Fruit fly (Drosophila melanogaster) whole organism, wandering third instar larva: ENCODE results near the gene Blos3.

Experiments
- Abd-B ChIP-seq: fragments of >200 bp; optimal IDR thresholded peaks from 2 replicates; lab custom pipeline; 2017; ENCODE audit warnings: missing biosample characterization, missing genetic modification characterization
- Dfd ChIP-seq: fragments of >200 bp; optimal IDR thresholded peaks from 2 replicates; lab custom pipeline; 2017; ENCODE audit warnings: missing biosample characterization, missing genetic modification characterization
- GATAd ChIP-seq: sonication (Bioruptor generic); optimal IDR thresholded peaks from 2 replicates; lab custom pipeline; 2016; ENCODE audit warnings: missing biosample characterization, missing genetic modification characterization
- Jra ChIP-seq: sonication (Bioruptor generic); optimal IDR thresholded peaks from 2 replicates; lab custom pipeline; 2016; ENCODE audit warnings: missing biosample characterization, missing genetic modification characterization
- Mio ChIP-seq: sonication (Bioruptor generic); optimal IDR thresholded peaks from 2 replicates; lab custom pipeline; 2016; ENCODE audit warnings: missing biosample characterization, missing genetic modification characterization
- N ChIP-seq: fragments of >200 bp; optimal IDR thresholded peaks from 2 replicates; lab custom pipeline; 2018; ENCODE audit warnings: missing biosample characterization, missing external identifiers, missing genetic modification characterization
- OdsH ChIP-seq: fragments of 200-800 bp; sonication (Bioruptor generic); optimal IDR thresholded peaks from 2 replicates; lab custom pipeline; 2016; ENCODE audit warnings: missing biosample characterization, mild to moderate bottlenecking, missing genetic modification characterization
- brk ChIP-seq: fragments of 200-800 bp; sonication (Bioruptor generic); optimal IDR thresholded peaks from 2 replicates; lab custom pipeline; 2016; ENCODE audit warnings: missing biosample characterization, mild to moderate bottlenecking, missing genetic modification characterization
- dl ChIP-seq, 2 experiments: fragments of 175-275, 200-275 bp in 1 of 2; fragments of 200-275 bp in 1 of 2; sonication (Bioruptor generic); optimal IDR thresholded peaks; lab custom pipeline; 2018; ENCODE audit warnings: mild to moderate bottlenecking in 2 of 2, missing biosample characterization in 2 of 2, missing genetic modification characterization in 2 of 2, moderate library complexity in 2 of 2; ENCODE audit not compliant: partially characterized antibody in 2 of 2, insufficient read depth in 1 of 2
- dmrt93B ChIP-seq: fragments of 200-800 bp; sonication (Bioruptor generic); optimal IDR thresholded peaks from 2 replicates; lab custom pipeline; 2018; ENCODE audit warnings: missing biosample characterization, mild to moderate bottlenecking, missing genetic modification characterization
- lola ChIP-seq: fragments of >200 bp; optimal IDR thresholded peaks from 2 replicates; lab custom pipeline; 2017; ENCODE audit warnings: missing biosample characterization, missing genetic modification characterization
- pan ChIP-seq: fragments of >200 bp; optimal IDR thresholded peaks from 2 replicates; lab custom pipeline; 2017
- usp ChIP-seq: fragments of >200 bp; optimal IDR thresholded peaks from 2 replicates; lab custom pipeline; 2017; ENCODE audit warnings: missing biosample characterization, missing genetic modification characterization

DNA sequence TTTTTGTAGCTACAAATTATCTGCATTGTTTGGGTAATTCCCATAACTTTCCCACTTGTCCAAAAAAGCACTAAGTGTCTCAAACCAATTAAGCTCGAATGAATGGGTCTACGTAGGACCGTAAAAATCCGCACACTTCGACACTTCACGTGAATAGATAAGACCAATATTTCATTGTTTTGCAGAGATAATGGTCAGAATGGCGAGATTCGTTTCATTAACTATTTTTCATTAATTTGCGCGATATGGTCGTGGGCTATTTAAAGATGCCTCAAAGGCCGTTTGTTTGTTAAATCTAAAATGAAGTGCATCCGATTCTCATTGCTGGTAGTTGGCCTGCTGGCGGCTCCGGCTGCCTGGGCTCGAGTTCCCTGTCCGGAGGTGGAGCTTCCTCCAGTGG lies 47.3 kb downstream of the Blos3 start, which contains the start of gene CG6839:
- TF ChIP-seq Abd-B: no peak
- no peak for TF ChIP-seq pan
- TF ChIP-seq OdsH (GFP tag; lab: Kevin White, UChicago): no peak
- no peak for TF ChIP-seq dmrt93B
- no peak for TF ChIP-seq dl (GFP tag; optimal IDR thresholded peaks at IDR 0.05; lab: Kevin White, UChicago; ENCODE audit: insufficient read depth in 1 of 2, partially characterized antibody in 2 of 2)
- TF ChIP-seq brk (GFP tag; lab: Kevin White, UChicago): no peak
- no peak for TF ChIP-seq Mio
- no peak for TF ChIP-seq lola
- TF ChIP-seq N (GFP tag; lab: Kevin White, UChicago): no peak
- TF ChIP-seq Jra (GFP tag; lab: Kevin White, UChicago): no peak
- no peak for TF ChIP-seq Dfd
- TF ChIP-seq usp (GFP tag; lab: Kevin White, UChicago): no peak
- no peak for TF ChIP-seq GATAd (GFP tag; lab: Kevin White, UChicago)
